Fruit fly (Drosophila melanogaster) whole organism, embryonic: Measurements from ENCODE around the gene DCTN6-p27.

Source experiments
- Abd-B ChIP-seq: fragments of 200-800 bp; sonication (Bioruptor generic); optimal IDR thresholded peaks from 2 replicates; lab custom pipeline; 2018; ENCODE audit warnings: missing biosample characterization, mild to moderate bottlenecking, missing genetic modification characterization, moderate library complexity
- Awh ChIP-seq: fragments of 200-800 bp; sonication (Bioruptor generic); IDR thresholded peaks from 2 replicates; pipeline ENCODE4, ENCODE4 v1.3.6; 2022; ENCODE audit warnings: missing biosample characterization, missing genetic modification characterization
- CG10209 ChIP-seq: fragments of 200-800 bp; sonication (Bioruptor generic); optimal IDR thresholded peaks from 3 replicates; lab custom pipeline; 2017; ENCODE audit warnings: missing biosample characterization, mild to moderate bottlenecking, missing genetic modification characterization, missing genetic modification reagents
- CG11093 ChIP-seq: fragments of 200-800 bp; sonication (Bioruptor generic); IDR thresholded peaks from 3 replicates; pipeline ENCODE4 v1.3.6; 2022; ENCODE audit warnings: missing biosample characterization, missing genetic modification characterization
- CG13894 ChIP-seq: fragments of 200-800 bp; sonication (Bioruptor generic); optimal IDR thresholded peaks from 3 replicates; lab custom pipeline; 2018; ENCODE audit warnings: missing biosample characterization, mild to moderate bottlenecking, missing genetic modification characterization, moderate library complexity
- CG14667 ChIP-seq: fragments of 200-800 bp; sonication (Bioruptor generic); IDR thresholded peaks from 2 replicates; pipeline ENCODE4 v1.3.6; 2022; ENCODE audit warnings: missing biosample characterization, missing genetic modification characterization
- CG4360 ChIP-seq: fragments of 200-800 bp; sonication (Bioruptor generic); IDR thresholded peaks from 2 replicates; pipeline ENCODE4 v1.3.6; 2022; ENCODE audit warnings: missing biosample characterization, missing genetic modification characterization
- CG6765 ChIP-seq: fragments of 200-800 bp; sonication (Bioruptor generic); optimal IDR thresholded peaks from 3 replicates; lab custom pipeline; 2017; ENCODE audit warnings: missing biosample characterization, mild to moderate bottlenecking, missing genetic modification characterization
- CG6854 ChIP-seq: fragments of 200-800 bp; sonication (Bioruptor generic); optimal IDR thresholded peaks from 3 replicates; lab custom pipeline; 2017; ENCODE audit warnings: missing biosample characterization, mild to moderate bottlenecking, missing genetic modification characterization
- CG7271 ChIP-seq: fragments of 200-800 bp; sonication (Bioruptor generic); optimal IDR thresholded peaks from 2 replicates; lab custom pipeline; 2018; ENCODE audit warnings: missing biosample characterization, mild to moderate bottlenecking, missing genetic modification characterization, moderate library complexity
- CG8765 ChIP-seq: fragments of 200-800 bp; sonication (Bioruptor generic); IDR thresholded peaks from 2 replicates; pipeline ENCODE4 v1.3.6; 2022; ENCODE audit warnings: missing biosample characterization, missing genetic modification characterization
- D ChIP-seq, 2 experiments: fragments of 200-800 bp in 1 of 2; fragments of >200 bp in 1 of 2; sonication (Bioruptor generic) in 1 of 2; optimal IDR thresholded peaks; 2 replicates in 1 of 2; 3 replicates in 1 of 2; lab custom pipeline; 2017; ENCODE audit warnings: mild to moderate bottlenecking in 1 of 2, missing biosample characterization in 1 of 2, missing genetic modification characterization in 1 of 2, missing genetic modification reagents in 1 of 2
- Deaf1 ChIP-seq: fragments of 200-800 bp; optimal IDR thresholded peaks from 3 replicates; lab custom pipeline; 2019; ENCODE audit warnings: missing biosample characterization, mild to moderate bottlenecking, missing genetic modification characterization, moderate library complexity
- HLHmδ ChIP-seq: fragments of 200-800 bp; sonication (Bioruptor generic); optimal IDR thresholded peaks from 2 replicates; lab custom pipeline; 2018; ENCODE audit warnings: missing biosample characterization, mild to moderate bottlenecking, missing genetic modification characterization, moderate library complexity
- MESR4 ChIP-seq: fragments of 200-800 bp; sonication (Bioruptor generic); optimal IDR thresholded peaks from 2 replicates; lab custom pipeline; 2018; ENCODE audit warnings: missing biosample characterization, mild to moderate bottlenecking, missing genetic modification characterization, moderate library complexity
- Mrtf ChIP-seq: fragments of 200-800 bp; sonication (Bioruptor generic); IDR thresholded peaks from 3 replicates; pipeline ENCODE4 v1.3.6; 2022; ENCODE audit warnings: missing biosample characterization, missing genetic modification characterization
- NFAT ChIP-seq: fragments of 200-800 bp; sonication (Bioruptor generic); IDR thresholded peaks from 2 replicates; pipeline ENCODE4 v1.3.6; 2022; ENCODE audit warnings: missing biosample characterization, missing genetic modification characterization
- Nf-YB ChIP-seq: fragments of 200-800 bp; sonication (Bioruptor generic); optimal IDR thresholded peaks from 3 replicates; lab custom pipeline; 2019; ENCODE audit warnings: missing biosample characterization, mild to moderate bottlenecking, missing genetic modification characterization, moderate library complexity
- Nf-YC ChIP-seq: fragments of 200-800 bp; optimal IDR thresholded peaks from 3 replicates; lab custom pipeline; 2019; ENCODE audit warnings: missing biosample characterization, mild to moderate bottlenecking, missing genetic modification characterization, moderate library complexity
- Scr ChIP-seq: fragments of 200-800 bp; sonication (Bioruptor generic); IDR thresholded peaks from 2 replicates; pipeline ENCODE4 v1.3.6; 2022; ENCODE audit warnings: missing biosample characterization, missing genetic modification characterization; ENCODE audit not compliant: partially characterized antibody
- abd-A ChIP-seq: fragments of 200-800 bp; sonication (Bioruptor generic); optimal IDR thresholded peaks from 3 replicates; lab custom pipeline; 2019; ENCODE audit warnings: missing biosample characterization, mild to moderate bottlenecking, missing genetic modification characterization, moderate library complexity
- ac ChIP-seq: fragments of 200-800 bp; sonication (Bioruptor generic); optimal IDR thresholded peaks from 3 replicates; lab custom pipeline; 2017; ENCODE audit warnings: missing biosample characterization, mild to moderate bottlenecking, missing genetic modification characterization
- caup ChIP-seq: fragments of 200-800 bp; sonication (Bioruptor generic); optimal IDR thresholded peaks from 3 replicates; lab custom pipeline; 2017; ENCODE audit warnings: missing biosample characterization, mild to moderate bottlenecking, missing genetic modification characterization, moderate library complexity; ENCODE audit not compliant: severe bottlenecking
- chif ChIP-seq, 2 experiments: fragments of 200-800 bp; sonication (Bioruptor generic); optimal IDR thresholded peaks; 3 replicates each; lab custom pipeline; 2016; ENCODE audit warnings: missing biosample characterization in 2 of 2, missing genetic modification characterization in 2 of 2
- chinmo ChIP-seq: fragments of 200-800 bp; sonication (Bioruptor generic); IDR thresholded peaks from 4 replicates; pipeline ENCODE4 v1.3.6; 2022; ENCODE audit warnings: missing biosample characterization, missing genetic modification characterization; ENCODE audit not compliant: partially characterized antibody
- crol ChIP-seq: fragments of 200-800 bp; sonication (Bioruptor generic); IDR thresholded peaks from 2 replicates; pipeline ENCODE4 v1.3.6; 2022; ENCODE audit warnings: missing biosample characterization, missing genetic modification characterization
- fd96Cb ChIP-seq: fragments of 200-800 bp; sonication (Bioruptor generic); optimal IDR thresholded peaks from 2 replicates; lab custom pipeline; 2018; ENCODE audit warnings: missing biosample characterization, mild to moderate bottlenecking, missing genetic modification characterization, moderate library complexity
- gsb-n ChIP-seq: fragments of 200-800 bp; sonication (Bioruptor generic); optimal IDR thresholded peaks from 3 replicates; lab custom pipeline; 2018; ENCODE audit warnings: missing biosample characterization, mild to moderate bottlenecking, missing genetic modification characterization
- inv ChIP-seq: fragments of 200-800 bp; sonication (Bioruptor generic); IDR thresholded peaks from 2 replicates; pipeline ENCODE4 v1.3.6; 2022; ENCODE audit warnings: missing biosample characterization, missing genetic modification characterization; ENCODE audit not compliant: partially characterized antibody
- nmo ChIP-seq: fragments of 200-800 bp; sonication (Bioruptor generic); optimal IDR thresholded peaks from 2 replicates; lab custom pipeline; 2018; ENCODE audit warnings: missing biosample characterization, mild to moderate bottlenecking, missing genetic modification characterization, moderate library complexity
- pan ChIP-seq, 4 experiments: fragments of >200 bp in 3 of 4; fragments of 200-800 bp in 1 of 4; sonication (Bioruptor generic) in 1 of 4; optimal IDR thresholded peaks in 3 of 4; IDR thresholded peaks in 1 of 4; 2 replicates each; pipeline versions ENCODE4 v1.3.6 to Lab custom; 2017 to 2022; ENCODE audit warnings: missing biosample characterization in 2 of 4, missing genetic modification characterization in 2 of 4, mixed read lengths in 1 of 4
- pros ChIP-seq: fragments of 200-800 bp; sonication (Bioruptor generic); optimal IDR thresholded peaks from 3 replicates; lab custom pipeline; 2019; ENCODE audit warnings: missing biosample characterization, mild to moderate bottlenecking, missing genetic modification characterization, moderate library complexity
- schlank ChIP-seq: fragments of 200-800 bp; sonication (Bioruptor generic); optimal IDR thresholded peaks from 2 replicates; lab custom pipeline; 2018; ENCODE audit warnings: missing biosample characterization, mild to moderate bottlenecking, missing genetic modification characterization
- seq ChIP-seq: fragments of 200-800 bp; sonication (Bioruptor generic); IDR thresholded peaks from 2 replicates; pipeline ENCODE4 v1.3.6; 2022; ENCODE audit warnings: missing biosample characterization, missing genetic modification characterization
- sim ChIP-seq: fragments of 200-800 bp; sonication (Bioruptor generic); IDR thresholded peaks from 2 replicates; pipeline ENCODE4 v1.3.6; 2022; ENCODE audit warnings: missing biosample characterization, missing genetic modification characterization
- ssp ChIP-seq: fragments of 200-800 bp; sonication (Bioruptor generic); IDR thresholded peaks from 2 replicates; pipeline ENCODE4 v1.3.6; 2022; ENCODE audit warnings: missing biosample characterization, missing genetic modification characterization
- sug ChIP-seq: fragments of 200-800 bp; optimal IDR thresholded peaks from 2 replicates; lab custom pipeline; 2019; ENCODE audit warnings: missing biosample characterization, mild to moderate bottlenecking, missing genetic modification characterization, moderate library complexity
- tll ChIP-seq, 2 experiments: fragments of 200-800 bp in 1 of 2; fragments of >200 bp in 1 of 2; sonication (Bioruptor generic) in 1 of 2; optimal IDR thresholded peaks; 2 replicates each; lab custom pipeline; 2017 to 2019; ENCODE audit warnings: missing biosample characterization in 2 of 2, missing genetic modification characterization in 2 of 2, mild to moderate bottlenecking in 1 of 2, moderate library complexity in 1 of 2
- usp ChIP-seq: fragments of >200 bp; optimal IDR thresholded peaks from 2 replicates; lab custom pipeline; 2017; ENCODE audit warnings: missing biosample characterization, missing genetic modification characterization
- yki ChIP-seq: fragments of >200 bp; optimal IDR thresholded peaks from 3 replicates; lab custom pipeline; 2018

Gene DCTN6-p27

DNA sequence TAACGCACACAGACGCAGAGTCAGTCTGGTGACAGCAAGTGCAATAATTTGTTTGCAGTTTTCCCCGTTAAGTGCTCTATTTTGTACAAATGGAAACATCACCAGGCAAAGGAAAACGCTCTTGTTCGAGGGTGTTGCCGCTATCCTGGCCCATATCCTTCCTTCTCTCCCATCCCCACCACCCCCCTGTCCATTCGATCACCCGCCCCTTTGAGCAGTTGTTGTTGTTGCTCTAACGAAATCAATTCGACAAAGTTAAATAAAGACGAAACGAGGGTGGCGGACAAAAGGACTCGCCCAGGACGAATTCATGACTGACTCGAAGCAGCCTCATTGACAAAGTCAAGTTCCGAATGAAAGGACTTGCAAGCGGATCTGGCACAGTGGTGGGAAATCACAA lies 42.7 kb upstream of the DCTN6-p27 start:
- no peak for TF ChIP-seq Awh
- no peak for TF ChIP-seq Scr (GFP tag; lab: Robert Waterston, UW)
- TF ChIP-seq CG14667 (GFP tag; lab: Robert Waterston, UW) = no peak
- TF ChIP-seq yki (lab: Kevin White, UChicago) = no peak
- TF ChIP-seq gsb-n (tag; lab: Kevin White, UChicago) = peak; percentile 51
- peak in 1 of 2 experiments; percentile 44 for TF ChIP-seq tll (GFP tag; optimal IDR thresholded peaks at IDR 0.05; lab: Kevin White, UChicago)
- TF ChIP-seq crol (GFP tag; lab: Robert Waterston, UW) = peak; percentile 68
- no peak for TF ChIP-seq CG7271 (tag; lab: Kevin White, UChicago)
- TF ChIP-seq CG13894 (tag; lab: Kevin White, UChicago) = no peak
- no peak for TF ChIP-seq ssp
- no peak for TF ChIP-seq caup (GFP tag; lab: Kevin White, UChicago)
- no peak for TF ChIP-seq CG8765 (GFP tag; lab: Robert Waterston, UW)
- no peak for TF ChIP-seq sug (tag; lab: Kevin White, UChicago)
- no peak for TF ChIP-seq MESR4 (GFP tag; lab: Kevin White, UChicago)
- no peak for TF ChIP-seq usp (GFP tag; lab: Kevin White, UChicago)
- TF ChIP-seq CG6854 (GFP tag; lab: Kevin White, UChicago) = no peak
- TF ChIP-seq chif (GFP tag; optimal IDR thresholded peaks at IDR 0.05; lab: Kevin White, UChicago) = no peak
- no peak for TF ChIP-seq schlank (tag; lab: Kevin White, UChicago)
- TF ChIP-seq nmo (GFP tag; lab: Kevin White, UChicago) = no peak
- TF ChIP-seq CG4360 (GFP tag; lab: Robert Waterston, UW) = peak; percentile 73
- peak; percentile 61 for TF ChIP-seq pros (GFP tag; lab: Kevin White, UChicago)
- TF ChIP-seq D (optimal IDR thresholded peaks at IDR 0.05; lab: Kevin White, UChicago) = no peak
- no peak for TF ChIP-seq D (GFP tag; optimal IDR thresholded peaks at IDR 0.05; lab: Kevin White, UChicago)
- TF ChIP-seq Abd-B (GFP tag; lab: Kevin White, UChicago) = no peak
- no peak for TF ChIP-seq inv (GFP tag; lab: Robert Waterston, UW)
- TF ChIP-seq HLHmδ = no peak
- TF ChIP-seq, all 482 proteins: peak for 5

DNA sequence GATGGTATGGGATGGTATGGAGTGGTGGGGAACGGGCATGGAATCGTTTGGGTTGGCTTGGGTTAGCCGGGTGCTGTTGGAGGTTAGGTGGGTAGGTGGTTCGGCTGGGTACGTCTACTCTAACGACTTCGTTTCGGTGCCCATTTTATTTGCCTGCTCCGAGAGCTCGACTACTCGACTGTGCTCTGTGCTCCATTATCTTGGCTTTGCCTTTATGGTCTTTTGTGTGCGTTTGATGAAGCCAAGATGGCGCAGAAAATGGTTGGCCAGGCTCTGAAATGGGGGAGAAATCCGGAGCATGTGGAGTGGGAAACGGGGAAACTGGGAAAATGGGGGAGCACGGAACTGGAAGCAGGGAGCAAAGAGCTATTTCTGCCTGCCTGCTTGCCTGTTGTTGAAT lies 38.3 kb upstream of the DCTN6-p27 start:
- no peak for TF ChIP-seq fd96Cb (tag; lab: Kevin White, UChicago)
- 0 out of 3 replicates have a peak, but pooled peaks have one; percentile 13 for TF ChIP-seq Mrtf (GFP tag; lab: Robert Waterston, UW)
- peak; percentile 42; the same call in 1 of the 2 replicates for TF ChIP-seq seq (GFP tag; lab: Robert Waterston, UW)
- peak; percentile 13 for TF ChIP-seq CG13894 (tag; lab: Kevin White, UChicago)
- no peak for TF ChIP-seq CG6765
- no peak for TF ChIP-seq ac (GFP tag; lab: Kevin White, UChicago)
- TF ChIP-seq Nf-YB = peak; percentile 52
- peak; percentile 40 for TF ChIP-seq Deaf1
- TF ChIP-seq CG11093 (GFP tag; lab: Robert Waterston, UW) = 0 out of 3 replicates have a peak, but pooled peaks have one; percentile 25
- TF ChIP-seq crol (GFP tag; lab: Robert Waterston, UW) = 0 out of 2 replicates have a peak, but pooled peaks have one; percentile 8
- TF ChIP-seq chinmo (GFP tag; lab: Robert Waterston, UW) = 0 out of 4 replicates have a peak, but pooled peaks have one; percentile 12
- no peak for TF ChIP-seq CG10209 (GFP tag; lab: Kevin White, UChicago)
- TF ChIP-seq pan (optimal IDR thresholded peaks at IDR 0.05; lab: Kevin White, UChicago) = no peak
- TF ChIP-seq pan (GFP tag; optimal IDR thresholded peaks at IDR 0.05 in 1 of 2, IDR thresholded peaks at IDR 0.05 in 1 of 2) = no peak
- TF ChIP-seq Nf-YC = peak; percentile 74
- TF ChIP-seq NFAT (GFP tag; lab: Robert Waterston, UW) = no peak
- TF ChIP-seq sim (GFP tag; lab: Robert Waterston, UW) = no peak
- peak; percentile 93 for TF ChIP-seq abd-A (tag; lab: Kevin White, UChicago)
